Worm (Caenorhabditis elegans) whole organism, young adult: ENCODE data around the gene Y116A8C.37.

Source experiments
- cebp-1 ChIP-seq, 2 experiments: fragments of 200-800 bp in 1 of 2; sonication (Bioruptor generic) in 1 of 2; sonication (generic microtip) in 1 of 2; IDR thresholded peaks in 1 of 2; optimal IDR thresholded peaks in 1 of 2; 2 replicates each; pipeline versions ENCODE4 v1.3.6 to Lab custom; 2017 to 2022; ENCODE audit warnings: missing compliant biosample characterization in 2 of 2, missing genetic modification characterization in 2 of 2, mild to moderate bottlenecking in 1 of 2, missing genetic modification reagents in 1 of 2, moderate library complexity in 1 of 2
- lsl-1 ChIP-seq: fragments of 200-800 bp; sonication (Bioruptor generic); optimal IDR thresholded peaks from 2 replicates; lab custom pipeline; 2018; ENCODE audit warnings: mild to moderate bottlenecking, missing genetic modification characterization, moderate library complexity, missing compliant biosample characterization
- nfyb-1 ChIP-seq: fragments of 200-800 bp; sonication (Bioruptor generic); IDR thresholded peaks from 2 replicates; pipeline ENCODE4 v1.3.6; 2022; ENCODE audit warnings: missing genetic modification reagents, missing genetic modification characterization, missing compliant biosample characterization
- nhr-80 ChIP-seq: sonication (generic microtip); optimal IDR thresholded peaks from 2 replicates; lab custom pipeline; 2016; ENCODE audit warnings: missing genetic modification characterization, missing compliant biosample characterization
- snpc-4 ChIP-seq, 5 experiments: fragments of 150-350 bp in 1 of 5; sonication (generic microtip) in 4 of 5; optimal IDR thresholded peaks; 2 replicates each; lab custom pipeline; 2014 to 2018; ENCODE audit warnings: missing genetic modification characterization in 5 of 5, missing biosample characterization in 3 of 5, antibody characterized with exemption in 2 of 5, mild to moderate bottlenecking in 2 of 5, missing compliant biosample characterization in 2 of 5, missing genotype in 2 of 5, moderate library complexity in 2 of 5, missing genetic modification reagents in 1 of 5
- ztf-22 ChIP-seq: fragments of 200-800 bp; sonication (Bioruptor generic); optimal IDR thresholded peaks from 2 replicates; lab custom pipeline; 2018; ENCODE audit warnings: mild to moderate bottlenecking, missing genetic modification characterization, moderate library complexity, missing compliant biosample characterization
- ztf-28 ChIP-seq: fragments of 200-800 bp; sonication (Bioruptor generic); IDR thresholded peaks from 2 replicates; pipeline ENCODE4 v1.3.6; 2022; ENCODE audit warnings: missing genetic modification reagents, missing genetic modification characterization, missing compliant biosample characterization

DNA sequence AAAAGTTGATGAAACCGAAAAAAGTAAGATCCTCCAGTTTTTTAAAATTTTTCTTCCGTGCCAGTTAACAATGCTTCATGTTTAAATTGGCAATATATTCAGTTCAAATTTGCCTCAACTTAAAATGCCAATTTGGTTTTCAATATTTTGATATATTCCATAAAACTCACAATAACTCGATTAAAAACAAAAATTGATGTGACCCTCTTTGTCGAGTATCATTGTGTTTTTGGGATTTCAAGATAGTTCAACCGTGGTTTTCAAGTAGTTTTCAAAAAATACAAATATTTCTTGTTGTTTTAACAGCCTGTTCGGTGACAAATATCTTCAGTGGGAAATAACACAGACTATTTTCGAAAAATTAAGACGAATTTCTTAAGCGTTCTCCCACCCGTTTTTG is 22.1 kb upstream of the Y116A8C.37 start:
- TF ChIP-seq nfyb-1: no peak
- TF ChIP-seq snpc-4 (GFP tag; optimal IDR thresholded peaks at IDR 0.05; lab: Kevin White, UChicago): no peak
- TF ChIP-seq snpc-4 (tag; optimal IDR thresholded peaks at IDR 0.05; lab: Kevin White, UChicago): no peak
- no peak for TF ChIP-seq lsl-1 (GFP tag; lab: Kevin White, UChicago)
- TF ChIP-seq ztf-28 (GFP tag; lab: Robert Waterston, UW): no peak
- TF ChIP-seq ztf-22: no peak
- no peak for TF ChIP-seq nhr-80 (tag; lab: Kevin White, UChicago)
- TF ChIP-seq cebp-1 (GFP tag; IDR thresholded peaks at IDR 0.05; lab: Robert Waterston, UW): no peak
- TF ChIP-seq cebp-1 (tag; optimal IDR thresholded peaks at IDR 0.05; lab: Kevin White, UChicago): no peak
